Fruit fly (Drosophila melanogaster) whole organism: Measurements from ENCODE around the gene SpdS.

Experiments used
- EcR ChIP-seq, 2 experiments: fragments of >200 bp; optimal IDR thresholded peaks; 2 replicates each; lab custom pipeline; 2017; ENCODE audit warnings: missing biosample characterization in 2 of 2, missing genetic modification characterization in 2 of 2, missing genetic modification reagents in 2 of 2
- pan ChIP-seq: fragments of >200 bp; optimal IDR thresholded peaks from 2 replicates; lab custom pipeline; 2017
- psq ChIP-seq: fragments of >200 bp; optimal IDR thresholded peaks from 2 replicates; lab custom pipeline; 2017
- usp ChIP-seq: fragments of >200 bp; optimal IDR thresholded peaks from 2 replicates; lab custom pipeline; 2017; ENCODE audit warnings: missing biosample characterization, missing genetic modification characterization, mixed read lengths

DNA sequence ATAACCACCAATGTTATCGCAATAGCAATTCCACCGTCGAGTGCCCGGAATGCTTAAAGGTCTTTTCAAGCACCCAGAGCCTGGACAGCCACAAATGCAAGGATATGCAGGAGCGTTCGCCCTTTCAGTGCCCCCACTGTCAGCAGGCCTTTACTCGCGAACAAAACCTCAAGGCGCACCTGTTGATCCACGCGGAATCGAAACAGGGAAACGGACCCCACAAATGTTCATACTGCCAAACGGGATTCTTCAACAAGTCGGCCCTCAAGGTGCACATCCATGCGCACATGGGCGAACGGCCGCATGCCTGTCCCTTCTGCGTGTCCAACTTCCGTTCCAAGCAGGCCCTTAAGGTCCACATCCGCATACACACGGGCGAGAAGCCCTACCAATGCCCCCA, 3.4 kb upstream of the SpdS start:
- TF ChIP-seq usp (GFP tag; lab: Kevin White, UChicago) (no peak), psq (lab: Kevin White, UChicago) (no peak), pan (no peak), EcR (GFP tag; optimal IDR thresholded peaks at IDR 0.05; lab: Kevin White, UChicago) (no peak)
